Fruit fly (Drosophila melanogaster) whole organism, embryonic: ENCODE measurements around the gene Scgalpha.
A peak's percentile ranks its signal among the peaks of the same experiment; 100 is the strongest.

ENCODE experiments used
- B-H1 ChIP-seq: fragments of 200-800 bp; sonication (Bioruptor generic); IDR thresholded peaks from 3 replicates; pipeline ENCODE4 v1.3.6; 2022; ENCODE audit warnings: missing biosample characterization, missing genetic modification characterization
- Bdp1 ChIP-seq: fragments of 200-800 bp; sonication (Bioruptor generic); optimal IDR thresholded peaks from 3 replicates; lab custom pipeline; 2016; ENCODE audit warnings: missing biosample characterization, missing genetic modification characterization
- CG10321 ChIP-seq: fragments of 200-800 bp; sonication (Bioruptor generic); IDR thresholded peaks from 2 replicates; pipeline ENCODE4 v1.3.6; 2022; ENCODE audit warnings: missing biosample characterization, missing genetic modification characterization
- CG10543 ChIP-seq: fragments of 200-800 bp; sonication (Bioruptor generic); optimal IDR thresholded peaks from 3 replicates; lab custom pipeline; 2017; ENCODE audit warnings: missing biosample characterization, mild to moderate bottlenecking, missing genetic modification characterization, moderate library complexity
- CG12104 ChIP-seq: fragments of 200-800 bp; sonication (Bioruptor generic); optimal IDR thresholded peaks from 3 replicates; lab custom pipeline; 2016; ENCODE audit warnings: missing biosample characterization, missing genetic modification characterization
- CG12155 ChIP-seq: fragments of 200-800 bp; sonication (Bioruptor generic); optimal IDR thresholded peaks from 3 replicates; lab custom pipeline; 2016; ENCODE audit warnings: missing biosample characterization, missing genetic modification characterization
- CG12219 ChIP-seq: fragments of 200-800 bp; sonication (Bioruptor generic); optimal IDR thresholded peaks from 3 replicates; lab custom pipeline; 2018; ENCODE audit warnings: missing biosample characterization, mild to moderate bottlenecking, missing genetic modification characterization
- CG12299 ChIP-seq: fragments of 200-800 bp; sonication (Bioruptor generic); optimal IDR thresholded peaks from 2 replicates; lab custom pipeline; 2018; ENCODE audit warnings: missing biosample characterization, mild to moderate bottlenecking, missing genetic modification characterization
- CG12744 ChIP-seq: fragments of 200-800 bp; sonication (Bioruptor generic); optimal IDR thresholded peaks from 2 replicates; lab custom pipeline; 2016; ENCODE audit warnings: missing biosample characterization, missing genetic modification characterization
- CG14710 ChIP-seq: fragments of 200-800 bp; sonication (Bioruptor generic); optimal IDR thresholded peaks from 3 replicates; lab custom pipeline; 2019; ENCODE audit warnings: missing biosample characterization, mild to moderate bottlenecking, missing genetic modification characterization, moderate library complexity
- CG15514 ChIP-seq: fragments of 200-800 bp; sonication (Bioruptor generic); optimal IDR thresholded peaks from 3 replicates; lab custom pipeline; 2017; ENCODE audit warnings: missing biosample characterization, missing genetic modification characterization, mild to moderate bottlenecking, moderate library complexity, missing genetic modification reagents
- CG17829 ChIP-seq: fragments of 200-800 bp; optimal IDR thresholded peaks from 2 replicates; lab custom pipeline; 2019; ENCODE audit warnings: missing biosample characterization, mild to moderate bottlenecking, missing genetic modification characterization, moderate library complexity
- CG18262 ChIP-seq: fragments of 200-800 bp; optimal IDR thresholded peaks from 3 replicates; lab custom pipeline; 2019; ENCODE audit warnings: missing biosample characterization, mild to moderate bottlenecking, missing genetic modification characterization, moderate library complexity
- CG31224 ChIP-seq: fragments of 200-800 bp; sonication (Bioruptor generic); IDR thresholded peaks from 2 replicates; pipeline ENCODE4 v1.3.6; 2022; ENCODE audit warnings: missing biosample characterization, missing genetic modification characterization
- CG3995 ChIP-seq: fragments of 200-800 bp; sonication (Bioruptor generic); optimal IDR thresholded peaks from 3 replicates; lab custom pipeline; 2016; ENCODE audit warnings: missing biosample characterization, missing genetic modification characterization
- CG4424 ChIP-seq: fragments of 200-800 bp; sonication (Bioruptor generic); optimal IDR thresholded peaks from 3 replicates; lab custom pipeline; 2016; ENCODE audit warnings: missing biosample characterization, missing genetic modification characterization
- CG6175 ChIP-seq: fragments of 200-800 bp; sonication (Bioruptor generic); IDR thresholded peaks from 3 replicates; pipeline ENCODE4 v1.3.6; 2022; ENCODE audit warnings: missing biosample characterization, missing genetic modification characterization
- CG6654 ChIP-seq: fragments of 200-800 bp; sonication (Bioruptor generic); optimal IDR thresholded peaks from 2 replicates; lab custom pipeline; 2017; ENCODE audit warnings: missing biosample characterization, mild to moderate bottlenecking, missing genetic modification characterization
- CG6683 ChIP-seq: fragments of 200-800 bp; sonication (Bioruptor generic); optimal IDR thresholded peaks from 2 replicates; lab custom pipeline; 2017; ENCODE audit warnings: missing biosample characterization, mild to moderate bottlenecking, missing genetic modification characterization, missing genetic modification reagents
- CG6765 ChIP-seq: fragments of 200-800 bp; sonication (Bioruptor generic); optimal IDR thresholded peaks from 3 replicates; lab custom pipeline; 2017; ENCODE audit warnings: missing biosample characterization, mild to moderate bottlenecking, missing genetic modification characterization
- CG7271 ChIP-seq: fragments of 200-800 bp; sonication (Bioruptor generic); optimal IDR thresholded peaks from 2 replicates; lab custom pipeline; 2018; ENCODE audit warnings: missing biosample characterization, mild to moderate bottlenecking, missing genetic modification characterization, moderate library complexity
- CG7963 ChIP-seq: fragments of 200-800 bp; sonication (Bioruptor generic); IDR thresholded peaks from 3 replicates; pipeline ENCODE4 v1.3.6; 2022; ENCODE audit warnings: missing biosample characterization, missing genetic modification characterization; ENCODE audit not compliant: partially characterized antibody
- D ChIP-seq, 2 experiments: fragments of 200-800 bp in 1 of 2; fragments of >200 bp in 1 of 2; sonication (Bioruptor generic) in 1 of 2; optimal IDR thresholded peaks; 2 replicates in 1 of 2; 3 replicates in 1 of 2; lab custom pipeline; 2017; ENCODE audit warnings: mild to moderate bottlenecking in 1 of 2, missing biosample characterization in 1 of 2, missing genetic modification characterization in 1 of 2, missing genetic modification reagents in 1 of 2
- E2f2 ChIP-seq: fragments of 200-800 bp; sonication (Bioruptor generic); IDR thresholded peaks from 2 replicates; pipeline ENCODE4 v1.3.6; 2022; ENCODE audit warnings: missing biosample characterization, missing genetic modification characterization
- Gsc ChIP-seq: fragments of 200-800 bp; sonication (Bioruptor generic); IDR thresholded peaks from 2 replicates; pipeline ENCODE4 v1.3.6; 2022; ENCODE audit warnings: missing biosample characterization, missing genetic modification characterization
- HLH3B ChIP-seq: fragments of 200-800 bp; sonication (Bioruptor generic); IDR thresholded peaks from 2 replicates; pipeline ENCODE4 v1.3.6; 2022; ENCODE audit warnings: missing biosample characterization, missing genetic modification characterization
- Max ChIP-seq: fragments of 200-800 bp; sonication (Bioruptor generic); optimal IDR thresholded peaks from 2 replicates; lab custom pipeline; 2016; ENCODE audit warnings: missing biosample characterization, mild to moderate bottlenecking, missing genetic modification characterization
- PHDP ChIP-seq: fragments of 200-800 bp; sonication (Bioruptor generic); optimal IDR thresholded peaks from 3 replicates; lab custom pipeline; 2018; ENCODE audit warnings: missing biosample characterization, mild to moderate bottlenecking, missing genetic modification characterization, moderate library complexity
- Pdp1 ChIP-seq, 2 experiments: fragments of 200-800 bp; sonication (Bioruptor generic); optimal IDR thresholded peaks; 3 replicates each; lab custom pipeline; 2016; ENCODE audit warnings: missing biosample characterization in 2 of 2, missing genetic modification characterization in 2 of 2, mild to moderate bottlenecking in 1 of 2, moderate library complexity in 1 of 2
- Rfx ChIP-seq: fragments of 200-800 bp; sonication (Bioruptor generic); IDR thresholded peaks from 2 replicates; pipeline ENCODE4 v1.3.6; 2022; ENCODE audit warnings: missing biosample characterization, missing genetic modification characterization
- ap ChIP-seq: fragments of 200-800 bp; sonication (Bioruptor generic); IDR thresholded peaks from 2 replicates; pipeline ENCODE4 v1.3.6; 2022; ENCODE audit warnings: missing biosample characterization, missing genetic modification characterization
- bcd ChIP-seq: fragments of 200-800 bp; sonication (Bioruptor generic); optimal IDR thresholded peaks from 2 replicates; lab custom pipeline; 2017; ENCODE audit warnings: missing biosample characterization, mild to moderate bottlenecking, missing genetic modification characterization
- corto ChIP-seq: fragments of 200-800 bp; sonication (Bioruptor generic); optimal IDR thresholded peaks from 2 replicates; lab custom pipeline; 2016; ENCODE audit warnings: missing biosample characterization, mild to moderate bottlenecking, missing genetic modification characterization, moderate library complexity
- danr ChIP-seq: fragments of 200-800 bp; sonication (Bioruptor generic); IDR thresholded peaks from 2 replicates; pipeline ENCODE4 v1.3.6; 2022; ENCODE audit warnings: missing biosample characterization, missing genetic modification characterization
- eve ChIP-seq, 2 experiments: fragments of >200 bp; optimal IDR thresholded peaks; 2 replicates each; lab custom pipeline; 2017; ENCODE audit warnings: missing biosample characterization in 2 of 2, missing genetic modification characterization in 2 of 2
- fru ChIP-seq: fragments of >200 bp; optimal IDR thresholded peaks from 2 replicates; lab custom pipeline; 2017
- lbe ChIP-seq: fragments of 200-800 bp; sonication (Bioruptor generic); optimal IDR thresholded peaks from 2 replicates; lab custom pipeline; 2016; ENCODE audit warnings: missing biosample characterization, mild to moderate bottlenecking, missing genetic modification characterization
- lov ChIP-seq, 2 experiments: fragments of 200-800 bp in 1 of 2; fragments of >200 bp in 1 of 2; sonication (Bioruptor generic) in 1 of 2; IDR thresholded peaks in 1 of 2; optimal IDR thresholded peaks in 1 of 2; 2 replicates in 1 of 2; 3 replicates in 1 of 2; pipeline versions ENCODE4 v1.3.6 to Lab custom; 2017 to 2022; ENCODE audit warnings: missing biosample characterization in 1 of 2, missing genetic modification characterization in 1 of 2
- luna ChIP-seq: fragments of 200-800 bp; sonication (Bioruptor generic); optimal IDR thresholded peaks from 2 replicates; lab custom pipeline; 2016; ENCODE audit warnings: missing biosample characterization, missing genetic modification characterization
- nau ChIP-seq: fragments of 200-800 bp; sonication (Bioruptor generic); optimal IDR thresholded peaks from 3 replicates; lab custom pipeline; 2017; ENCODE audit warnings: missing biosample characterization, mild to moderate bottlenecking, missing genetic modification characterization, missing genetic modification reagents
- pan ChIP-seq, 4 experiments: fragments of >200 bp in 3 of 4; fragments of 200-800 bp in 1 of 4; sonication (Bioruptor generic) in 1 of 4; optimal IDR thresholded peaks in 3 of 4; IDR thresholded peaks in 1 of 4; 2 replicates each; pipeline versions ENCODE4 v1.3.6 to Lab custom; 2017 to 2022; ENCODE audit warnings: missing biosample characterization in 2 of 4, missing genetic modification characterization in 2 of 4, mixed read lengths in 1 of 4
- pb ChIP-seq: fragments of 200-800 bp; sonication (Bioruptor generic); optimal IDR thresholded peaks from 3 replicates; lab custom pipeline; 2016; ENCODE audit warnings: missing biosample characterization, missing genetic modification characterization
- pzg ChIP-seq: fragments of 200-800 bp; sonication (Bioruptor generic); optimal IDR thresholded peaks from 3 replicates; lab custom pipeline; 2018; ENCODE audit warnings: missing biosample characterization, mild to moderate bottlenecking, missing genetic modification characterization, moderate library complexity
- sens ChIP-seq: fragments of 200-800 bp; sonication (Bioruptor generic); peaks from one replicate; lab custom pipeline; 2016; ENCODE audit warnings: missing biosample characterization, missing genetic modification characterization
- tio ChIP-seq: fragments of 200-800 bp; sonication (Bioruptor generic); optimal IDR thresholded peaks from 2 replicates; lab custom pipeline; 2017; ENCODE audit warnings: missing biosample characterization, missing genetic modification characterization, inconsistent platforms
- tll ChIP-seq, 2 experiments: fragments of 200-800 bp in 1 of 2; fragments of >200 bp in 1 of 2; sonication (Bioruptor generic) in 1 of 2; optimal IDR thresholded peaks; 2 replicates each; lab custom pipeline; 2017 to 2019; ENCODE audit warnings: missing biosample characterization in 2 of 2, missing genetic modification characterization in 2 of 2, mild to moderate bottlenecking in 1 of 2, moderate library complexity in 1 of 2
- twi ChIP-seq: fragments of 200-800 bp; optimal IDR thresholded peaks from 2 replicates; lab custom pipeline; 2019; ENCODE audit warnings: missing biosample characterization, mild to moderate bottlenecking, missing genetic modification characterization, moderate library complexity
- zf30C ChIP-seq: fragments of 200-800 bp; sonication (Bioruptor generic); optimal IDR thresholded peaks from 3 replicates; lab custom pipeline; 2018; ENCODE audit warnings: missing biosample characterization, mild to moderate bottlenecking, missing genetic modification characterization

Scgalpha gene

dm6 chr2L:8319858-8320525 is 16.8 kb downstream of the Scgalpha start, which contains the start of the genes mtsh and strat (continued):
- TF ChIP-seq lov (optimal IDR thresholded peaks at IDR 0.05; lab: Kevin White, UChicago) (no peak), lov (GFP tag; IDR thresholded peaks at IDR 0.05; lab: Robert Waterston, UW) (peak; percentile 83; the same call in 2 of the 3 replicates), CG7963 (GFP tag; lab: Robert Waterston, UW) (peak; percentile 79), bcd (GFP tag; lab: Kevin White, UChicago) (peak; percentile 75), CG18262 (tag; lab: Kevin White, UChicago) (peak; percentile 60), CG6765 (GFP tag; lab: Kevin White, UChicago) (peak; percentile 81), CG31224 (GFP tag; lab: Robert Waterston, UW) (peak; percentile 42; the same call in 1 of the 2 replicates), CG12744 (no peak), HLH3B (peak; percentile 41; the same call in 1 of the 2 replicates), pan (optimal IDR thresholded peaks at IDR 0.05; lab: Kevin White, UChicago) (no peak), pan (GFP tag; optimal IDR thresholded peaks at IDR 0.05 in 1 of 2, IDR thresholded peaks at IDR 0.05 in 1 of 2) (peak in 1 of 2 experiments; percentile 58), CG12104 (GFP tag; lab: Kevin White, UChicago) (peak; percentile 68), eve (GFP tag; optimal IDR thresholded peaks at IDR 0.05; lab: Kevin White, UChicago) (no peak), twi (tag; lab: Kevin White, UChicago) (peak; percentile 21), zf30C (GFP tag; lab: Kevin White, UChicago) (no peak), pb (GFP tag; lab: Kevin White, UChicago) (peak; percentile 37), corto (no peak), sens (GFP tag; lab: Kevin White, UChicago) (peak; percentile 91), ap (GFP tag; lab: Robert Waterston, UW) (no peak), PHDP (tag; lab: Kevin White, UChicago) (peak; percentile 49), E2f2 (GFP tag; lab: Robert Waterston, UW) (peak; percentile 96), fru (lab: Kevin White, UChicago) (no peak), CG6654 (GFP tag; lab: Kevin White, UChicago) (no peak), D (optimal IDR thresholded peaks at IDR 0.05; lab: Kevin White, UChicago) (no peak), D (GFP tag; optimal IDR thresholded peaks at IDR 0.05; lab: Kevin White, UChicago) (peak; percentile 53), lbe (GFP tag; lab: Kevin White, UChicago) (peak; percentile 30), CG6683 (peak; percentile 57), CG12155 (GFP tag; lab: Kevin White, UChicago) (peak; percentile 42), CG10321 (no peak), luna (GFP tag; lab: Kevin White, UChicago) (no peak), tio (GFP tag; lab: Kevin White, UChicago) (no peak), danr (GFP tag; lab: Robert Waterston, UW) (no peak), CG10543 (GFP tag; lab: Kevin White, UChicago) (peak; percentile 2), pzg (GFP tag; lab: Kevin White, UChicago) (peak; percentile 84), CG15514 (GFP tag; lab: Kevin White, UChicago) (peak; percentile 83), CG3995 (GFP tag; lab: Kevin White, UChicago) (peak; percentile 26), B-H1 (GFP tag; lab: Robert Waterston, UW) (peak; percentile 16; the same call in 1 of the 3 replicates), Gsc (GFP tag; lab: Robert Waterston, UW) (no peak), CG14710 (tag; lab: Kevin White, UChicago) (peak; percentile 90), CG12299 (peak; percentile 34), CG17829 (tag; lab: Kevin White, UChicago) (peak; percentile 60), CG7271 (tag; lab: Kevin White, UChicago) (peak; percentile 86), Rfx (peak; percentile 76), CG6175 (GFP tag; lab: Robert Waterston, UW) (no peak), CG4424 (peak; percentile 47), Pdp1 (GFP tag; optimal IDR thresholded peaks at IDR 0.05; lab: Kevin White, UChicago) (peak in 1 of 2 experiments; percentile 8), CG12219 (GFP tag; lab: Kevin White, UChicago) (peak; percentile 52), Bdp1 (GFP tag; lab: Kevin White, UChicago) (no peak), Max (GFP tag; lab: Kevin White, UChicago) (peak; percentile 35), tll (GFP tag; optimal IDR thresholded peaks at IDR 0.05; lab: Kevin White, UChicago) (peak in 1 of 2 experiments; percentile 12), nau (no peak)
